Fruit fly (Drosophila melanogaster) whole organism, embryonic: Measurements from ENCODE around the gene mRpL33.

ENCODE experiments used
- Asciz ChIP-seq: fragments of 200-800 bp; sonication (Bioruptor generic); optimal IDR thresholded peaks from 2 replicates; lab custom pipeline; 2017; ENCODE audit warnings: missing biosample characterization, mild to moderate bottlenecking, missing genetic modification characterization, missing genetic modification reagents
- Awh ChIP-seq: fragments of 200-800 bp; sonication (Bioruptor generic); IDR thresholded peaks from 2 replicates; pipeline ENCODE4, ENCODE4 v1.3.6; 2022; ENCODE audit warnings: missing biosample characterization, missing genetic modification characterization
- CG10565 ChIP-seq: fragments of 200-800 bp; sonication (Bioruptor generic); optimal IDR thresholded peaks from 3 replicates; lab custom pipeline; 2016; ENCODE audit warnings: missing biosample characterization, mild to moderate bottlenecking, missing genetic modification characterization
- CG11695 ChIP-seq: fragments of 200-800 bp; sonication (Bioruptor generic); IDR thresholded peaks from 3 replicates; pipeline ENCODE4 v1.3.6; 2022; ENCODE audit warnings: missing biosample characterization, missing genetic modification characterization
- CG13624 ChIP-seq: fragments of 200-800 bp; sonication (Bioruptor generic); optimal IDR thresholded peaks from 2 replicates; lab custom pipeline; 2016; ENCODE audit warnings: missing biosample characterization, missing genetic modification characterization
- CG2116 ChIP-seq: fragments of 200-800 bp; sonication (Bioruptor generic); optimal IDR thresholded peaks from 3 replicates; lab custom pipeline; 2018; ENCODE audit warnings: missing biosample characterization, mild to moderate bottlenecking, missing genetic modification characterization
- CG2889 ChIP-seq: fragments of 200-800 bp; sonication (Bioruptor generic); IDR thresholded peaks from 3 replicates; pipeline ENCODE4 v1.3.6; 2022; ENCODE audit warnings: missing biosample characterization, missing genetic modification characterization
- CG31365 ChIP-seq: fragments of 200-800 bp; sonication (Bioruptor generic); optimal IDR thresholded peaks from 2 replicates; lab custom pipeline; 2018; ENCODE audit warnings: missing biosample characterization, mild to moderate bottlenecking, missing genetic modification characterization
- CG3281 ChIP-seq: fragments of 200-800 bp; sonication (Bioruptor generic); optimal IDR thresholded peaks from 3 replicates; lab custom pipeline; 2017; ENCODE audit warnings: missing biosample characterization, mild to moderate bottlenecking, missing genetic modification characterization
- CG3995 ChIP-seq: fragments of 200-800 bp; sonication (Bioruptor generic); optimal IDR thresholded peaks from 3 replicates; lab custom pipeline; 2016; ENCODE audit warnings: missing biosample characterization, missing genetic modification characterization
- CG4820 ChIP-seq: fragments of 200-800 bp; sonication (Bioruptor generic); optimal IDR thresholded peaks from 3 replicates; lab custom pipeline; 2016; ENCODE audit warnings: missing biosample characterization, missing genetic modification characterization
- CG7963 ChIP-seq: fragments of 200-800 bp; sonication (Bioruptor generic); IDR thresholded peaks from 3 replicates; pipeline ENCODE4 v1.3.6; 2022; ENCODE audit warnings: missing biosample characterization, missing genetic modification characterization; ENCODE audit not compliant: partially characterized antibody
- CG8359 ChIP-seq: fragments of 200-800 bp; sonication (Bioruptor generic); optimal IDR thresholded peaks from 2 replicates; lab custom pipeline; 2017; ENCODE audit warnings: missing biosample characterization, mild to moderate bottlenecking, missing genetic modification characterization, borderline replicate concordance
- CoRest ChIP-seq: fragments of 200-800 bp; sonication (Bioruptor generic); optimal IDR thresholded peaks from 3 replicates; lab custom pipeline; 2018; ENCODE audit warnings: missing biosample characterization, mild to moderate bottlenecking, missing genetic modification characterization, moderate library complexity
- D19B ChIP-seq: fragments of 200-800 bp; sonication (Bioruptor generic); optimal IDR thresholded peaks from 2 replicates; lab custom pipeline; 2017; ENCODE audit warnings: missing biosample characterization, mild to moderate bottlenecking, missing genetic modification characterization
- Dek ChIP-seq: fragments of 200-800 bp; sonication (Bioruptor generic); optimal IDR thresholded peaks from 3 replicates; lab custom pipeline; 2019; ENCODE audit warnings: missing biosample characterization, mild to moderate bottlenecking, missing genetic modification characterization, moderate library complexity
- Doc2 ChIP-seq: fragments of 200-800 bp; sonication (Bioruptor generic); IDR thresholded peaks from 2 replicates; pipeline ENCODE4 v1.3.6; 2022; ENCODE audit warnings: missing biosample characterization, missing genetic modification characterization
- E2f1 ChIP-seq: fragments of 200-800 bp; sonication (Bioruptor generic); IDR thresholded peaks from 2 replicates; pipeline ENCODE4 v1.3.6; 2022; ENCODE audit warnings: missing biosample characterization, missing genetic modification characterization
- Eip74EF ChIP-seq, 2 experiments: fragments of 200-800 bp in 1 of 2; fragments of >200 bp in 1 of 2; sonication (Bioruptor generic) in 1 of 2; optimal IDR thresholded peaks; 2 replicates each; lab custom pipeline; 2017 to 2019; ENCODE audit warnings: missing biosample characterization in 2 of 2, missing genetic modification characterization in 2 of 2, mild to moderate bottlenecking in 1 of 2, moderate library complexity in 1 of 2
- Ets65A ChIP-seq: fragments of 200-800 bp; sonication (Bioruptor generic); peaks from one replicate; lab custom pipeline; 2016; ENCODE audit warnings: missing biosample characterization, missing genetic modification characterization
- GATAe ChIP-seq: fragments of 200-800 bp; sonication (Bioruptor generic); conservative IDR thresholded peaks from 2 replicates; pipeline ENCODE4 v1.3.6; 2022; ENCODE audit warnings: missing biosample characterization, missing genetic modification characterization
- HLH3B ChIP-seq: fragments of 200-800 bp; sonication (Bioruptor generic); IDR thresholded peaks from 2 replicates; pipeline ENCODE4 v1.3.6; 2022; ENCODE audit warnings: missing biosample characterization, missing genetic modification characterization
- Hey ChIP-seq: fragments of 200-800 bp; sonication (Bioruptor generic); optimal IDR thresholded peaks from 3 replicates; lab custom pipeline; 2018; ENCODE audit warnings: missing biosample characterization, mild to moderate bottlenecking, missing genetic modification characterization
- Hr78 ChIP-seq, 2 experiments: fragments of 200-800 bp in 1 of 2; fragments of >200 bp in 1 of 2; sonication (Bioruptor generic) in 1 of 2; optimal IDR thresholded peaks; 2 replicates each; lab custom pipeline; 2017 to 2019; ENCODE audit warnings: missing biosample characterization in 2 of 2, missing genetic modification characterization in 2 of 2, mild to moderate bottlenecking in 1 of 2, moderate library complexity in 1 of 2
- Hsf ChIP-seq: fragments of 200-800 bp; sonication (Bioruptor generic); optimal IDR thresholded peaks from 3 replicates; lab custom pipeline; 2016; ENCODE audit warnings: missing biosample characterization, missing genetic modification characterization
- Lpt ChIP-seq: fragments of >200 bp; optimal IDR thresholded peaks from 2 replicates; lab custom pipeline; 2018; ENCODE audit warnings: missing biosample characterization, missing genetic modification characterization
- Mad ChIP-seq: fragments of 200-800 bp; sonication (Bioruptor generic); optimal IDR thresholded peaks from 2 replicates; lab custom pipeline; 2016; ENCODE audit warnings: missing biosample characterization, missing genetic modification characterization
- Side ChIP-seq: fragments of 200-800 bp; sonication (Bioruptor generic); optimal IDR thresholded peaks from 2 replicates; lab custom pipeline; 2016; ENCODE audit warnings: missing biosample characterization, missing genetic modification characterization
- bigmax ChIP-seq: fragments of 200-800 bp; sonication (Bioruptor generic); optimal IDR thresholded peaks from 2 replicates; lab custom pipeline; 2018; ENCODE audit warnings: missing biosample characterization, mild to moderate bottlenecking, missing genetic modification characterization
- cas ChIP-seq: fragments of 200-800 bp; sonication (Bioruptor generic); IDR thresholded peaks from 2 replicates; pipeline ENCODE4 v1.3.6; 2022; ENCODE audit warnings: missing biosample characterization, missing genetic modification characterization
- chinmo ChIP-seq: fragments of 200-800 bp; sonication (Bioruptor generic); IDR thresholded peaks from 4 replicates; pipeline ENCODE4 v1.3.6; 2022; ENCODE audit warnings: missing biosample characterization, missing genetic modification characterization; ENCODE audit not compliant: partially characterized antibody
- corto ChIP-seq: fragments of 200-800 bp; sonication (Bioruptor generic); optimal IDR thresholded peaks from 2 replicates; lab custom pipeline; 2016; ENCODE audit warnings: missing biosample characterization, mild to moderate bottlenecking, missing genetic modification characterization, moderate library complexity
- crc ChIP-seq: fragments of 200-800 bp; sonication (Bioruptor generic); optimal IDR thresholded peaks from 2 replicates; lab custom pipeline; 2016; ENCODE audit warnings: missing biosample characterization, missing genetic modification characterization
- croc ChIP-seq: fragments of 200-800 bp; sonication (Bioruptor generic); conservative IDR thresholded peaks from 3 replicates; pipeline ENCODE4 v1.3.6; 2022; ENCODE audit warnings: missing biosample characterization, missing genetic modification characterization
- dimm ChIP-seq: fragments of 200-800 bp; sonication (Bioruptor generic); IDR thresholded peaks from 2 replicates; pipeline ENCODE4 v1.3.6; 2022; ENCODE audit warnings: missing biosample characterization, missing genetic modification characterization
- dm ChIP-seq: fragments of 200-800 bp; sonication (Bioruptor generic); optimal IDR thresholded peaks from 3 replicates; lab custom pipeline; 2016; ENCODE audit warnings: missing biosample characterization, missing genetic modification characterization
- hbn ChIP-seq: fragments of 200-800 bp; sonication (Bioruptor generic); IDR thresholded peaks from 2 replicates; pipeline ENCODE4 v1.3.6; 2022; ENCODE audit warnings: missing biosample characterization, missing genetic modification characterization; ENCODE audit not compliant: partially characterized antibody
- hth ChIP-seq: fragments of >200 bp; optimal IDR thresholded peaks from 2 replicates; lab custom pipeline; 2017; ENCODE audit warnings: inconsistent platforms
- knrl ChIP-seq: fragments of 200-800 bp; sonication (Bioruptor generic); IDR thresholded peaks from 3 replicates; pipeline ENCODE4 v1.3.6; 2022; ENCODE audit warnings: missing biosample characterization, missing genetic modification characterization; ENCODE audit not compliant: partially characterized antibody
- maf-S ChIP-seq: fragments of 200-800 bp; sonication (Bioruptor generic); optimal IDR thresholded peaks from 2 replicates; lab custom pipeline; 2016; ENCODE audit warnings: missing biosample characterization, missing genetic modification characterization
- nerfin-2 ChIP-seq: fragments of 200-800 bp; sonication (Bioruptor generic); IDR thresholded peaks from 2 replicates; pipeline ENCODE4 v1.3.6; 2022; ENCODE audit warnings: missing biosample characterization, missing genetic modification characterization; ENCODE audit not compliant: partially characterized antibody
- phol ChIP-seq: fragments of 200-800 bp; sonication (Bioruptor generic); optimal IDR thresholded peaks from 3 replicates; lab custom pipeline; 2018; ENCODE audit warnings: missing biosample characterization, mild to moderate bottlenecking, missing genetic modification characterization, moderate library complexity
- repo ChIP-seq: fragments of 200-800 bp; sonication (Bioruptor generic); optimal IDR thresholded peaks from 2 replicates; lab custom pipeline; 2016; ENCODE audit warnings: missing biosample characterization, missing genetic modification characterization
- ro ChIP-seq: fragments of 200-800 bp; sonication (Bioruptor generic); IDR thresholded peaks from 2 replicates; pipeline ENCODE4 v1.3.6; 2022; ENCODE audit warnings: missing biosample characterization, missing genetic modification characterization
- schlank ChIP-seq: fragments of 200-800 bp; sonication (Bioruptor generic); optimal IDR thresholded peaks from 2 replicates; lab custom pipeline; 2018; ENCODE audit warnings: missing biosample characterization, mild to moderate bottlenecking, missing genetic modification characterization
- seq ChIP-seq: fragments of 200-800 bp; sonication (Bioruptor generic); IDR thresholded peaks from 2 replicates; pipeline ENCODE4 v1.3.6; 2022; ENCODE audit warnings: missing biosample characterization, missing genetic modification characterization
- slp2 ChIP-seq: fragments of 200-800 bp; sonication (Bioruptor generic); optimal IDR thresholded peaks from 2 replicates; lab custom pipeline; 2016; ENCODE audit warnings: missing biosample characterization, missing genetic modification characterization
- tap ChIP-seq: fragments of 200-800 bp; optimal IDR thresholded peaks from 3 replicates; lab custom pipeline; 2019; ENCODE audit warnings: missing biosample characterization, mild to moderate bottlenecking, missing genetic modification characterization, moderate library complexity
- wor ChIP-seq: fragments of 200-800 bp; sonication (Bioruptor generic); IDR thresholded peaks from 2 replicates; pipeline ENCODE4 v1.3.6; 2022; ENCODE audit warnings: missing biosample characterization, missing genetic modification characterization

Gene mRpL33

DNA sequence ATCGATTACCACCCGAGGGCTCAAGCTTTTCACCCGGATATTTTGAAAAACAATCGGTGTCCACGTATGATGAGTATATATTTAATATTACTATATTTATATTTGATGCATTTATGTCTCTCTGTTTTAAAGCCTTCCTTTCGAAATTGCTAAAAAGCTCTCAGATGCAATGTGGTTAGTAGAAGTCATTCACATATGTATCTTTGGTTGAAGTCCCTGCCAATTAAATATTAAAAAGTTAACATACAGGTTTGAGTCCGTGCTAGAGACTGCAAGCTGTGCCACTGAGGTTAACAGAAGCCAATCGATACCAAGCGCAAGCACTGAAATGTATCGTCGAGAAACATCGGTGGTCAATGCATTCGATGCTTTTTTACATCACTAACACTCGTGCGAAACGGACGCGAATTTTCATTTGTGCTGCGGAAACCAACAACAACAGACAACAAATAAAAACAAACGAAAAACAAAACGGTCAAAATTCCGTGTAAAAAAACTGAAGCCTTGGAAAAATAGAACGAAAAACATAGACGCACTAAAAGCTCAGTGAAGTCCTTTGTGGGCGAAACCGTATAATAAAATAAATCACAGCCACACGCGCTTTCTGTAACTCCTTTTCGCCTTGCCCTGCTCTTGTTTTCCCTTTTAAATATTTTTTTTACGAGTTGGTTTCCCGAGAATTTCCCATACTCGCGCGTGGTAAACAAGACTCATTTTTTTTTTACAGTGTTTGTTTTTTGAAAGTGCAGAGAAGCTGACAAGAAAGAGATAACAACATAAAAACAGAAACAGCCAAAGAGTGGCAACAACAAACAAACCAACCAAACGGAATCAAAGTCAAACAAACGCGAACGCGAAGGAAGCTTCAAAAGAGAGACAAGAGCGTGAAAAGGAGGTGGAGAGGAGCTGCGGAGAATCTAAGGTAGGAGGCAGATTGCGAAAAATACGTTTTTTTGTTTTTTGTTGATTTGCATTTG is 491 bp upstream of the mRpL33 start, which contains the start of gene norpA (continued):
- TF ChIP-seq Eip74EF (GFP tag; optimal IDR thresholded peaks at IDR 0.05; lab: Kevin White, UChicago), result no peak
- no peak for TF ChIP-seq D19B (GFP tag; lab: Kevin White, UChicago)
- no peak for TF ChIP-seq hth (lab: Kevin White, UChicago)
- TF ChIP-seq CG13624 (GFP tag; lab: Kevin White, UChicago), result peak; percentile 10
- TF ChIP-seq Lpt (GFP tag; lab: Kevin White, UChicago), result no peak
- TF ChIP-seq chinmo (GFP tag; lab: Robert Waterston, UW), result peak; percentile 98
- no peak for TF ChIP-seq Hey (tag; lab: Kevin White, UChicago)
- TF ChIP-seq CG8359 (GFP tag; lab: Kevin White, UChicago), result no peak
- TF ChIP-seq CG10565 (GFP tag; lab: Kevin White, UChicago), result no peak
- TF ChIP-seq corto, result no peak
- peak; percentile 94 for TF ChIP-seq CG7963 (GFP tag; lab: Robert Waterston, UW)
- TF ChIP-seq bigmax (GFP tag; lab: Kevin White, UChicago), result no peak
- no peak for TF ChIP-seq wor (GFP tag; lab: Robert Waterston, UW)
- TF ChIP-seq CG11695 (GFP tag; lab: Robert Waterston, UW), result no peak
- no peak for TF ChIP-seq Asciz
- no peak for TF ChIP-seq Dek
- TF ChIP-seq hbn (GFP tag; lab: Robert Waterston, UW), result peak; percentile 90
- peak; percentile 81 for TF ChIP-seq nerfin-2
- TF ChIP-seq Mad (GFP tag; lab: Kevin White, UChicago), result peak; percentile 16
- TF ChIP-seq dimm (GFP tag; lab: Robert Waterston, UW), result no peak
- no peak for TF ChIP-seq cas (GFP tag; lab: Robert Waterston, UW)
- peak; percentile 38 for TF ChIP-seq Hsf
- peak; percentile 5 for TF ChIP-seq Side (GFP tag; lab: Kevin White, UChicago)
- no peak for TF ChIP-seq GATAe (GFP tag; lab: Robert Waterston, UW)
- no peak for TF ChIP-seq Doc2 (GFP tag; lab: Robert Waterston, UW)
- peak; percentile 5 for TF ChIP-seq crc (GFP tag; lab: Kevin White, UChicago)
- TF ChIP-seq CG4820, result no peak
- TF ChIP-seq E2f1 (GFP tag; lab: Robert Waterston, UW), result no peak
- no peak for TF ChIP-seq phol (tag; lab: Kevin White, UChicago)
- TF ChIP-seq CoRest (tag; lab: Kevin White, UChicago), result peak; percentile 24
- no peak for TF ChIP-seq slp2 (GFP tag; lab: Kevin White, UChicago)
- TF ChIP-seq CG2116, result peak; percentile 45
- no peak for TF ChIP-seq CG3281 (GFP tag; lab: Kevin White, UChicago)
- TF ChIP-seq dm, result peak; percentile 64
- TF ChIP-seq Hr78 (GFP tag; optimal IDR thresholded peaks at IDR 0.05; lab: Kevin White, UChicago), result no peak
- 0 out of 2 replicates have a peak, but pooled peaks have one; percentile 31 for TF ChIP-seq HLH3B (GFP tag; lab: Robert Waterston, UW)
- TF ChIP-seq Ets65A (GFP tag; lab: Kevin White, UChicago), result peak; percentile 73
- no peak for TF ChIP-seq repo (GFP tag; lab: Kevin White, UChicago)
- no peak for TF ChIP-seq ro (GFP tag; lab: Robert Waterston, UW)
- peak; percentile 12 for TF ChIP-seq CG3995 (GFP tag; lab: Kevin White, UChicago)
- no peak for TF ChIP-seq CG2889 (GFP tag; lab: Robert Waterston, UW)
- TF ChIP-seq maf-S, result no peak
- no peak for TF ChIP-seq schlank (tag; lab: Kevin White, UChicago)
- TF ChIP-seq CG31365 (tag; lab: Kevin White, UChicago), result no peak
- TF ChIP-seq knrl (GFP tag; lab: Robert Waterston, UW), result peak; percentile 90
- TF ChIP-seq croc (GFP tag; lab: Robert Waterston, UW), result no peak
- no peak for TF ChIP-seq seq (GFP tag; lab: Robert Waterston, UW)
- no peak for TF ChIP-seq Awh (GFP tag; lab: Robert Waterston, UW)
- no peak for TF ChIP-seq tap
